Fruit fly (Drosophila melanogaster) whole organism, wandering third instar larva: ENCODE measurements around the gene CG14221.

Experiments
- Abd-B ChIP-seq: fragments of >200 bp; optimal IDR thresholded peaks from 2 replicates; lab custom pipeline; 2017; ENCODE audit warnings: missing biosample characterization, missing genetic modification characterization
- CG32264 ChIP-seq: fragments of 200-800 bp; sonication (Bioruptor generic); optimal IDR thresholded peaks from 2 replicates; lab custom pipeline; 2016; ENCODE audit warnings: missing biosample characterization, missing genetic modification characterization
- Dfd ChIP-seq: fragments of >200 bp; optimal IDR thresholded peaks from 2 replicates; lab custom pipeline; 2017; ENCODE audit warnings: missing biosample characterization, missing genetic modification characterization
- Dif ChIP-seq: fragments of 200-275, 200-300 bp; sonication (Bioruptor generic); optimal IDR thresholded peaks from 2 replicates; lab custom pipeline; 2018; ENCODE audit warnings: missing biosample characterization, missing genetic modification characterization; ENCODE audit not compliant: partially characterized antibody
- GATAd ChIP-seq: sonication (Bioruptor generic); optimal IDR thresholded peaks from 2 replicates; lab custom pipeline; 2016; ENCODE audit warnings: missing biosample characterization, missing genetic modification characterization
- HLH106 ChIP-seq: fragments of 200-800 bp; optimal IDR thresholded peaks from 3 replicates; lab custom pipeline; 2019; ENCODE audit warnings: missing biosample characterization, mild to moderate bottlenecking, missing genetic modification characterization, moderate library complexity
- Hnf4 ChIP-seq: fragments of 200-800 bp; sonication (Bioruptor generic); optimal IDR thresholded peaks from 2 replicates; lab custom pipeline; 2016; ENCODE audit warnings: missing biosample characterization, mild to moderate bottlenecking, missing genetic modification characterization
- Hr78 ChIP-seq: fragments of >200 bp; optimal IDR thresholded peaks from 2 replicates; lab custom pipeline; 2017; ENCODE audit warnings: missing biosample characterization, missing genetic modification characterization
- Hr83 ChIP-seq: fragments of 200-300 bp; sonication (Bioruptor generic); optimal IDR thresholded peaks from 2 replicates; lab custom pipeline; 2016; ENCODE audit warnings: missing biosample characterization, mild to moderate bottlenecking, missing genetic modification characterization, moderate library complexity; ENCODE audit not compliant: poor library complexity, severe bottlenecking
- Jra ChIP-seq: sonication (Bioruptor generic); optimal IDR thresholded peaks from 2 replicates; lab custom pipeline; 2016; ENCODE audit warnings: missing biosample characterization, missing genetic modification characterization
- Mio ChIP-seq: sonication (Bioruptor generic); optimal IDR thresholded peaks from 2 replicates; lab custom pipeline; 2016; ENCODE audit warnings: missing biosample characterization, missing genetic modification characterization
- Myc ChIP-seq: fragments of >200 bp; optimal IDR thresholded peaks from 2 replicates; lab custom pipeline; 2017
- N ChIP-seq: fragments of >200 bp; optimal IDR thresholded peaks from 2 replicates; lab custom pipeline; 2018; ENCODE audit warnings: missing biosample characterization, missing external identifiers, missing genetic modification characterization
- OdsH ChIP-seq: fragments of 200-800 bp; sonication (Bioruptor generic); optimal IDR thresholded peaks from 2 replicates; lab custom pipeline; 2016; ENCODE audit warnings: missing biosample characterization, mild to moderate bottlenecking, missing genetic modification characterization
- Rel ChIP-seq, 2 experiments: fragments of 200-800 bp; sonication (Bioruptor generic) in 1 of 2; optimal IDR thresholded peaks; 2 replicates in 1 of 2; 3 replicates in 1 of 2; lab custom pipeline; 2016 to 2019; ENCODE audit warnings: mild to moderate bottlenecking in 2 of 2, missing biosample characterization in 2 of 2, missing genetic modification characterization in 2 of 2, moderate library complexity in 1 of 2
- Sp1 ChIP-seq: fragments of 200-800 bp; sonication (Bioruptor generic); optimal IDR thresholded peaks from 3 replicates; lab custom pipeline; 2019; ENCODE audit warnings: missing biosample characterization, mild to moderate bottlenecking, missing genetic modification characterization, moderate library complexity
- Vsx2 ChIP-seq: fragments of 200-300, 225-300 bp; sonication (Bioruptor generic); optimal IDR thresholded peaks from 2 replicates; lab custom pipeline; 2018; ENCODE audit warnings: missing biosample characterization, missing genetic modification characterization; ENCODE audit not compliant: partially characterized antibody
- br ChIP-seq: fragments of 200-800 bp; sonication (Bioruptor generic); optimal IDR thresholded peaks from 2 replicates; lab custom pipeline; 2016; ENCODE audit warnings: missing biosample characterization, missing genetic modification characterization
- brk ChIP-seq: fragments of 200-800 bp; sonication (Bioruptor generic); optimal IDR thresholded peaks from 2 replicates; lab custom pipeline; 2016; ENCODE audit warnings: missing biosample characterization, mild to moderate bottlenecking, missing genetic modification characterization
- dl ChIP-seq, 2 experiments: fragments of 175-275, 200-275 bp in 1 of 2; fragments of 200-275 bp in 1 of 2; sonication (Bioruptor generic); optimal IDR thresholded peaks; lab custom pipeline; 2018; ENCODE audit warnings: mild to moderate bottlenecking in 2 of 2, missing biosample characterization in 2 of 2, missing genetic modification characterization in 2 of 2, moderate library complexity in 2 of 2; ENCODE audit not compliant: partially characterized antibody in 2 of 2, insufficient read depth in 1 of 2
- dmrt93B ChIP-seq: fragments of 200-800 bp; sonication (Bioruptor generic); optimal IDR thresholded peaks from 2 replicates; lab custom pipeline; 2018; ENCODE audit warnings: missing biosample characterization, mild to moderate bottlenecking, missing genetic modification characterization
- dsf ChIP-seq: sonication (Bioruptor generic); optimal IDR thresholded peaks from 2 replicates; lab custom pipeline; 2016; ENCODE audit warnings: missing biosample characterization, missing genetic modification characterization, borderline replicate concordance
- ey ChIP-seq: fragments of 200-800 bp; sonication (Bioruptor generic); optimal IDR thresholded peaks from 2 replicates; lab custom pipeline; 2016; ENCODE audit warnings: missing biosample characterization, missing genetic modification characterization
- foxo ChIP-seq, 2 experiments: fragments of 200-800 bp; sonication (Bioruptor generic); optimal IDR thresholded peaks; 2 replicates in 1 of 2; 3 replicates in 1 of 2; lab custom pipeline; 2016 to 2017; ENCODE audit warnings: missing biosample characterization in 2 of 2, missing genetic modification characterization in 2 of 2
- fru ChIP-seq: fragments of 200-800 bp; sonication (Bioruptor generic); optimal IDR thresholded peaks from 3 replicates; lab custom pipeline; 2016; ENCODE audit warnings: missing biosample characterization, mild to moderate bottlenecking, missing genetic modification characterization
- h ChIP-seq: fragments of 200-800 bp; sonication (Bioruptor generic); optimal IDR thresholded peaks from 3 replicates; lab custom pipeline; 2016; ENCODE audit warnings: missing biosample characterization, mild to moderate bottlenecking, missing genetic modification characterization
- jim ChIP-seq: fragments of 175-275, 200-325 bp; sonication (Bioruptor generic); optimal IDR thresholded peaks from 2 replicates; lab custom pipeline; 2016; ENCODE audit warnings: missing biosample characterization, mild to moderate bottlenecking, missing genetic modification characterization
- lola ChIP-seq: fragments of >200 bp; optimal IDR thresholded peaks from 2 replicates; lab custom pipeline; 2017; ENCODE audit warnings: missing biosample characterization, missing genetic modification characterization
- psq ChIP-seq: fragments of 200-800 bp; sonication (Bioruptor generic); optimal IDR thresholded peaks from 3 replicates; lab custom pipeline; 2017; ENCODE audit warnings: missing biosample characterization, mild to moderate bottlenecking, missing genetic modification characterization, moderate library complexity
- rgr ChIP-seq: fragments of 200-800 bp; sonication (Bioruptor generic); optimal IDR thresholded peaks from 3 replicates; lab custom pipeline; 2016; ENCODE audit warnings: missing biosample characterization, mild to moderate bottlenecking, missing genetic modification characterization
- sage ChIP-seq: fragments of 200-800 bp; sonication (Bioruptor generic); optimal IDR thresholded peaks from 2 replicates; lab custom pipeline; 2016; ENCODE audit warnings: missing biosample characterization, mild to moderate bottlenecking, missing genetic modification characterization
- woc ChIP-seq: sonication (Bioruptor generic); optimal IDR thresholded peaks from 2 replicates; lab custom pipeline; 2016; ENCODE audit warnings: missing biosample characterization, mild to moderate bottlenecking, missing genetic modification characterization

The CG14221 gene

dm6 chrX:19637434-19638327 is 16.6 kb upstream of the CG14221 start:
- peak; percentile 61 for TF ChIP-seq Abd-B (GFP tag; lab: Kevin White, UChicago)
- TF ChIP-seq foxo (GFP tag; optimal IDR thresholded peaks at IDR 0.05; lab: Kevin White, UChicago): no peak
- peak; percentile 99 for TF ChIP-seq N
- no peak for TF ChIP-seq jim (GFP tag; lab: Kevin White, UChicago)
- TF ChIP-seq Dif (GFP tag; lab: Kevin White, UChicago): peak; percentile 15
- peak; percentile 0 for TF ChIP-seq h (GFP tag; lab: Kevin White, UChicago)
- TF ChIP-seq, all 38 proteins: peak for 4

- TF ChIP-seq h (GFP tag; lab: Kevin White, UChicago) (peak; percentile 43), OdsH (GFP tag; lab: Kevin White, UChicago) (no peak), GATAd (no peak), fru (GFP tag; lab: Kevin White, UChicago) (peak; percentile 27), brk (no peak), Vsx2 (GFP tag; lab: Kevin White, UChicago) (no peak), Myc (lab: Kevin White, UChicago) (peak; percentile 52), dsf (GFP tag; lab: Kevin White, UChicago) (no peak), rgr (GFP tag; lab: Kevin White, UChicago) (peak; percentile 33), Rel (GFP tag; optimal IDR thresholded peaks at IDR 0.05; lab: Kevin White, UChicago) (no peak), Rel (tag; optimal IDR thresholded peaks at IDR 0.05; lab: Kevin White, UChicago) (peak; percentile 32), Sp1 (GFP tag; lab: Kevin White, UChicago) (peak; percentile 16), br (peak; percentile 13), Hr83 (GFP tag; lab: Kevin White, UChicago) (no peak), CG32264 (GFP tag; lab: Kevin White, UChicago) (no peak), HLH106 (no peak), psq (GFP tag; lab: Kevin White, UChicago) (peak; percentile 79), foxo (GFP tag; optimal IDR thresholded peaks at IDR 0.05; lab: Kevin White, UChicago) (peak in 1 of 2 experiments; percentile 21), dl (GFP tag; optimal IDR thresholded peaks at IDR 0.05; lab: Kevin White, UChicago; ENCODE audit: insufficient read depth in 1 of 2, partially characterized antibody in 2 of 2) (peak in 1 of 2 experiments; percentile 58), N (no peak), Hnf4 (no peak), Dif (GFP tag; lab: Kevin White, UChicago) (peak; percentile 78), Mio (GFP tag; lab: Kevin White, UChicago) (no peak), Jra (GFP tag; lab: Kevin White, UChicago) (no peak), woc (GFP tag; lab: Kevin White, UChicago) (no peak)
Observed at dm6 chrX:19637002-19637420, 16.0 kb upstream of the CG14221 start.

- TF ChIP-seq N: peak; percentile 83
- TF ChIP-seq dl (GFP tag; optimal IDR thresholded peaks at IDR 0.05; lab: Kevin White, UChicago; ENCODE audit: insufficient read depth in 1 of 2, partially characterized antibody in 2 of 2): peak in 1 of 2 experiments; percentile 76
- no peak for TF ChIP-seq Hr83 (GFP tag; lab: Kevin White, UChicago)
- no peak for TF ChIP-seq dmrt93B
- no peak for TF ChIP-seq brk
- TF ChIP-seq lola (GFP tag; lab: Kevin White, UChicago): no peak
- no peak for TF ChIP-seq foxo (GFP tag; optimal IDR thresholded peaks at IDR 0.05; lab: Kevin White, UChicago)
- TF ChIP-seq psq (GFP tag; lab: Kevin White, UChicago): peak; percentile 33
- no peak for TF ChIP-seq br
- no peak for TF ChIP-seq OdsH (GFP tag; lab: Kevin White, UChicago)
- no peak for TF ChIP-seq Hnf4
- peak; percentile 42 for TF ChIP-seq fru (GFP tag; lab: Kevin White, UChicago)
- TF ChIP-seq CG32264 (GFP tag; lab: Kevin White, UChicago): no peak
- TF ChIP-seq Hr78 (GFP tag; lab: Kevin White, UChicago): no peak
- TF ChIP-seq Abd-B (GFP tag; lab: Kevin White, UChicago): no peak
- peak; percentile 91 for TF ChIP-seq Dif (GFP tag; lab: Kevin White, UChicago)
- no peak for TF ChIP-seq ey (GFP tag; lab: Kevin White, UChicago)
- no peak for TF ChIP-seq h (GFP tag; lab: Kevin White, UChicago)
- no peak for TF ChIP-seq sage (GFP tag; lab: Kevin White, UChicago)
- no peak for TF ChIP-seq Dfd (GFP tag; lab: Kevin White, UChicago)
- peak; percentile 4 for TF ChIP-seq Sp1 (GFP tag; lab: Kevin White, UChicago)
- TF ChIP-seq Mio (GFP tag; lab: Kevin White, UChicago): no peak
- no peak for TF ChIP-seq Rel (GFP tag; optimal IDR thresholded peaks at IDR 0.05; lab: Kevin White, UChicago)
- TF ChIP-seq Rel (tag; optimal IDR thresholded peaks at IDR 0.05; lab: Kevin White, UChicago): no peak
Observed at dm6 chrX:19631365-19631832, 10.4 kb upstream of the CG14221 start.
